Fruit fly (Drosophila melanogaster) whole organism, prepupa: ENCODE data around the gene CG31106.

Experiments
- Blimp-1 ChIP-seq: fragments of 200-800 bp; sonication (Bioruptor generic); optimal IDR thresholded peaks from 3 replicates; lab custom pipeline; 2017; ENCODE audit warnings: missing biosample characterization, missing genetic modification characterization, mild to moderate bottlenecking, moderate library complexity, missing genetic modification reagents
- CG10669 ChIP-seq: fragments of 200-800 bp; sonication (Bioruptor generic); optimal IDR thresholded peaks from 3 replicates; lab custom pipeline; 2018; ENCODE audit warnings: missing biosample characterization, mild to moderate bottlenecking, missing genetic modification characterization, moderate library complexity
- CG11294 ChIP-seq: fragments of 200-800 bp; sonication (Bioruptor generic); IDR thresholded peaks from 2 replicates; pipeline ENCODE4 v1.3.6; 2022; ENCODE audit warnings: missing biosample characterization, missing genetic modification characterization
- CG11762 ChIP-seq: fragments of 200-800 bp; sonication (Bioruptor generic); optimal IDR thresholded peaks from 3 replicates; lab custom pipeline; 2016; ENCODE audit warnings: missing biosample characterization, missing genetic modification characterization; ENCODE audit not compliant: insufficient read depth
- CG11902 ChIP-seq: fragments of 200-800 bp; sonication (Bioruptor generic); optimal IDR thresholded peaks from 3 replicates; lab custom pipeline; 2016; ENCODE audit warnings: missing biosample characterization, missing genetic modification characterization
- CG16779 ChIP-seq: fragments of 200-800 bp; sonication (Bioruptor generic); optimal IDR thresholded peaks from 3 replicates; lab custom pipeline; 2017; ENCODE audit warnings: missing biosample characterization, mild to moderate bottlenecking, missing genetic modification characterization
- CG3032 ChIP-seq: fragments of 200-800 bp; optimal IDR thresholded peaks from 2 replicates; lab custom pipeline; 2019; ENCODE audit warnings: missing biosample characterization, mild to moderate bottlenecking, missing genetic modification characterization, moderate library complexity
- CG31627 ChIP-seq: fragments of 200-800 bp; sonication (Bioruptor generic); optimal IDR thresholded peaks from 3 replicates; lab custom pipeline; 2016; ENCODE audit warnings: missing biosample characterization, missing genetic modification characterization
- CG32006 ChIP-seq: fragments of 200-800 bp; sonication (Bioruptor generic); optimal IDR thresholded peaks from 3 replicates; lab custom pipeline; 2017; ENCODE audit warnings: missing biosample characterization, mild to moderate bottlenecking, missing genetic modification characterization
- CG34406 ChIP-seq: fragments of 200-800 bp; sonication (Bioruptor generic); optimal IDR thresholded peaks from 3 replicates; lab custom pipeline; 2016; ENCODE audit warnings: missing biosample characterization, missing genetic modification characterization
- CG3919 ChIP-seq: fragments of 200-800 bp; sonication (Bioruptor generic); optimal IDR thresholded peaks from 3 replicates; lab custom pipeline; 2016; ENCODE audit warnings: missing biosample characterization, missing genetic modification characterization
- CG4318 ChIP-seq: fragments of 200-800 bp; sonication (Bioruptor generic); optimal IDR thresholded peaks from 3 replicates; lab custom pipeline; 2017; ENCODE audit warnings: missing biosample characterization, mild to moderate bottlenecking, missing genetic modification characterization
- CG6808 ChIP-seq: fragments of 200-800 bp; sonication (Bioruptor generic); optimal IDR thresholded peaks from 3 replicates; lab custom pipeline; 2017; ENCODE audit warnings: missing biosample characterization, missing genetic modification characterization, mild to moderate bottlenecking, moderate library complexity, missing genetic modification reagents
- CG6854 ChIP-seq: fragments of 200-800 bp; sonication (Bioruptor generic); optimal IDR thresholded peaks from 2 replicates; lab custom pipeline; 2017; ENCODE audit warnings: missing biosample characterization, mild to moderate bottlenecking, missing genetic modification characterization
- CG7368 ChIP-seq: fragments of 200-800 bp; sonication (Bioruptor generic); optimal IDR thresholded peaks from 3 replicates; lab custom pipeline; 2016; ENCODE audit warnings: missing biosample characterization, missing genetic modification characterization
- CG8119 ChIP-seq: fragments of 200-800 bp; sonication (Bioruptor generic); IDR thresholded peaks from 3 replicates; pipeline ENCODE4 v1.3.6; 2022; ENCODE audit warnings: missing biosample characterization, missing genetic modification characterization
- CG8319 ChIP-seq: fragments of 200-800 bp; sonication (Bioruptor generic); optimal IDR thresholded peaks from 3 replicates; lab custom pipeline; 2016; ENCODE audit warnings: missing biosample characterization, missing genetic modification characterization
- CG8632 ChIP-seq: fragments of 200-800 bp; sonication (Bioruptor generic); optimal IDR thresholded peaks from 3 replicates; lab custom pipeline; 2016; ENCODE audit warnings: missing biosample characterization, missing genetic modification characterization
- CG9139 ChIP-seq: fragments of 200-800 bp; sonication (Bioruptor generic); optimal IDR thresholded peaks from 3 replicates; lab custom pipeline; 2017; ENCODE audit warnings: missing biosample characterization, mild to moderate bottlenecking, missing genetic modification characterization
- Eip93F ChIP-seq: fragments of 200-800 bp; sonication (Bioruptor generic); optimal IDR thresholded peaks from 2 replicates; lab custom pipeline; 2016; ENCODE audit warnings: missing biosample characterization, mild to moderate bottlenecking, missing genetic modification characterization
- Ets21C ChIP-seq: fragments of 200-800 bp; sonication (Bioruptor generic); optimal IDR thresholded peaks from 3 replicates; lab custom pipeline; 2016; ENCODE audit warnings: missing biosample characterization, missing genetic modification characterization
- Ets96B ChIP-seq: fragments of 200-800 bp; optimal IDR thresholded peaks from 2 replicates; lab custom pipeline; 2019; ENCODE audit warnings: missing biosample characterization, mild to moderate bottlenecking, missing genetic modification characterization, moderate library complexity
- Gug ChIP-seq: fragments of 200-800 bp; sonication (Bioruptor generic); IDR thresholded peaks from 2 replicates; pipeline ENCODE4 v1.3.6; 2022; ENCODE audit warnings: missing biosample characterization, missing genetic modification characterization
- Hr38 ChIP-seq: sonication (Bioruptor generic); optimal IDR thresholded peaks from 2 replicates; lab custom pipeline; 2016; ENCODE audit warnings: missing biosample characterization, missing genetic modification characterization
- Hr39 ChIP-seq: fragments of 200-800 bp; sonication (Bioruptor generic); optimal IDR thresholded peaks from 2 replicates; lab custom pipeline; 2016; ENCODE audit warnings: missing biosample characterization, missing genetic modification characterization
- Hr4 ChIP-seq: fragments of 200-800 bp; sonication (Bioruptor generic); optimal IDR thresholded peaks from 3 replicates; lab custom pipeline; 2016; ENCODE audit warnings: missing biosample characterization, missing genetic modification characterization
- Lpt ChIP-seq: fragments of 200-800 bp; sonication (Bioruptor generic); optimal IDR thresholded peaks from 3 replicates; lab custom pipeline; 2016; ENCODE audit warnings: missing biosample characterization, missing genetic modification characterization
- Met ChIP-seq: fragments of 200-800 bp; sonication (Bioruptor generic); optimal IDR thresholded peaks from 3 replicates; lab custom pipeline; 2016; ENCODE audit warnings: missing biosample characterization, missing genetic modification characterization
- OdsH ChIP-seq: fragments of 200-800 bp; sonication (Bioruptor generic); optimal IDR thresholded peaks from 3 replicates; lab custom pipeline; 2016; ENCODE audit warnings: missing biosample characterization, missing genetic modification characterization
- Smox ChIP-seq: fragments of 200-800 bp; sonication (Bioruptor generic); optimal IDR thresholded peaks from 3 replicates; lab custom pipeline; 2016; ENCODE audit warnings: missing biosample characterization, missing genetic modification characterization
- Sox102F ChIP-seq: fragments of 200-800 bp; sonication (Bioruptor generic); optimal IDR thresholded peaks from 2 replicates; lab custom pipeline; 2016; ENCODE audit warnings: missing biosample characterization, mild to moderate bottlenecking, missing genetic modification characterization
- Sox14 ChIP-seq: fragments of 200-800 bp; sonication (Bioruptor generic); optimal IDR thresholded peaks from 3 replicates; lab custom pipeline; 2016; ENCODE audit warnings: missing biosample characterization, missing genetic modification characterization
- Sox15 ChIP-seq: fragments of 200-800 bp; sonication (Bioruptor generic); optimal IDR thresholded peaks from 3 replicates; lab custom pipeline; 2016; ENCODE audit warnings: missing biosample characterization, missing genetic modification characterization
- achi ChIP-seq: fragments of 200-800 bp; sonication (Bioruptor generic); optimal IDR thresholded peaks from 3 replicates; lab custom pipeline; 2016; ENCODE audit warnings: missing biosample characterization, missing genetic modification characterization
- acj6 ChIP-seq: fragments of 200-800 bp; sonication (Bioruptor generic); optimal IDR thresholded peaks from 3 replicates; lab custom pipeline; 2016; ENCODE audit warnings: missing biosample characterization, missing genetic modification characterization
- cyc ChIP-seq: fragments of 200-800 bp; sonication (Bioruptor generic); optimal IDR thresholded peaks from 3 replicates; lab custom pipeline; 2016; ENCODE audit warnings: missing biosample characterization, missing genetic modification characterization
- dac ChIP-seq: fragments of 200-800 bp; sonication (Bioruptor generic); optimal IDR thresholded peaks from 2 replicates; lab custom pipeline; 2017; ENCODE audit warnings: missing biosample characterization, mild to moderate bottlenecking, missing genetic modification characterization
- dsx ChIP-seq: fragments of 200-800 bp; optimal IDR thresholded peaks from 3 replicates; lab custom pipeline; 2019; ENCODE audit warnings: missing biosample characterization, mild to moderate bottlenecking, missing genetic modification characterization, moderate library complexity; ENCODE audit not compliant: poor library complexity, severe bottlenecking
- eg ChIP-seq: fragments of 200-800 bp; sonication (Bioruptor generic); IDR thresholded peaks from 3 replicates; pipeline ENCODE4 v1.3.6; 2022; ENCODE audit warnings: missing biosample characterization, missing genetic modification characterization
- fd59A ChIP-seq: fragments of 200-800 bp; sonication (Bioruptor generic); optimal IDR thresholded peaks from 2 replicates; lab custom pipeline; 2017; ENCODE audit warnings: missing biosample characterization, mild to moderate bottlenecking, missing genetic modification characterization, missing genetic modification reagents
- fkh ChIP-seq: fragments of 200-800 bp; sonication (Bioruptor generic); optimal IDR thresholded peaks from 3 replicates; lab custom pipeline; 2017; ENCODE audit warnings: missing biosample characterization, mild to moderate bottlenecking, missing genetic modification characterization, moderate library complexity
- lz ChIP-seq: fragments of 200-800 bp; sonication (Bioruptor generic); optimal IDR thresholded peaks from 3 replicates; lab custom pipeline; 2016; ENCODE audit warnings: missing biosample characterization, missing genetic modification characterization
- net ChIP-seq: fragments of 200-800 bp; sonication (Bioruptor generic); optimal IDR thresholded peaks from 3 replicates; lab custom pipeline; 2016; ENCODE audit warnings: missing biosample characterization, missing genetic modification characterization
- pdm3 ChIP-seq: fragments of 200-800 bp; sonication (Bioruptor generic); optimal IDR thresholded peaks from 3 replicates; lab custom pipeline; 2016; ENCODE audit warnings: missing biosample characterization, missing genetic modification characterization
- salr ChIP-seq, 2 experiments: fragments of 200-800 bp; sonication (Bioruptor generic); optimal IDR thresholded peaks; 3 replicates each; lab custom pipeline; 2016 to 2018; ENCODE audit warnings: missing biosample characterization in 2 of 2, missing genetic modification characterization in 2 of 2, mild to moderate bottlenecking in 1 of 2
- spab ChIP-seq: fragments of 200-800 bp; sonication (Bioruptor generic); optimal IDR thresholded peaks from 2 replicates; lab custom pipeline; 2017; ENCODE audit warnings: missing biosample characterization, mild to moderate bottlenecking, missing genetic modification characterization, missing genetic modification reagents
- ss ChIP-seq, 2 experiments: fragments of 200-800 bp; sonication (Bioruptor generic); optimal IDR thresholded peaks; 2 replicates in 1 of 2; 3 replicates in 1 of 2; lab custom pipeline; 2017 to 2018; ENCODE audit warnings: mild to moderate bottlenecking in 2 of 2, missing biosample characterization in 2 of 2, missing genetic modification characterization in 2 of 2, moderate library complexity in 1 of 2
- svp ChIP-seq: fragments of 200-800 bp; sonication (Bioruptor generic); peaks from one replicate; lab custom pipeline; 2016; ENCODE audit warnings: missing biosample characterization, missing genetic modification characterization
- topi ChIP-seq: fragments of 200-800 bp; sonication (Bioruptor generic); optimal IDR thresholded peaks from 3 replicates; lab custom pipeline; 2016; ENCODE audit warnings: missing biosample characterization, missing genetic modification characterization
- vri ChIP-seq: fragments of 200-800 bp; sonication (Bioruptor generic); optimal IDR thresholded peaks from 3 replicates; lab custom pipeline; 2016; ENCODE audit warnings: missing biosample characterization, mild to moderate bottlenecking, missing genetic modification characterization

Gene CG31106

dm6 chr3R:25232271-25232989 lies 16.3 kb downstream of the CG31106 start, which contains the start of gene Cad96Cb:
TSS of gene Cad96Cb (minus strand) at chr3R:25232321.
- TF ChIP-seq cyc (GFP tag; lab: Kevin White, UChicago) (peak; percentile 93), svp (GFP tag; lab: Kevin White, UChicago) (peak; percentile 98), Sox14 (GFP tag; lab: Kevin White, UChicago) (peak; percentile 94), spab (GFP tag; lab: Kevin White, UChicago) (peak; percentile 93), Lpt (GFP tag; lab: Kevin White, UChicago) (peak; percentile 92), dsx (GFP tag; lab: Kevin White, UChicago) (peak; percentile 80), CG32006 (GFP tag; lab: Kevin White, UChicago) (peak; percentile 98), ss (GFP tag; optimal IDR thresholded peaks at IDR 0.05; lab: Kevin White, UChicago) (peak; percentile 92), CG6854 (peak; percentile 87), CG4318 (GFP tag; lab: Kevin White, UChicago) (peak; percentile 95), eg (GFP tag; lab: Robert Waterston, UW) (peak; percentile 80; the same call in 2 of the 3 replicates), CG8632 (peak; percentile 89), CG11294 (GFP tag; lab: Robert Waterston, UW) (peak; percentile 61), vri (peak; percentile 79), CG7368 (peak; percentile 80), CG8119 (GFP tag; lab: Robert Waterston, UW) (peak; percentile 94), CG3032 (peak; percentile 90), fkh (no peak), Sox15 (GFP tag; lab: Kevin White, UChicago) (peak; percentile 84), Gug (GFP tag; lab: Robert Waterston, UW) (peak; percentile 79), pdm3 (GFP tag; lab: Kevin White, UChicago) (peak; percentile 92), dac (GFP tag; lab: Kevin White, UChicago) (peak; percentile 91), Smox (GFP tag; lab: Kevin White, UChicago) (peak; percentile 91), CG10669 (GFP tag; lab: Kevin White, UChicago) (peak; percentile 89), Ets21C (GFP tag; lab: Kevin White, UChicago) (peak; percentile 86), Sox102F (peak; percentile 92), OdsH (GFP tag; lab: Kevin White, UChicago) (peak; percentile 93), Met (GFP tag; lab: Kevin White, UChicago) (peak; percentile 95), CG9139 (GFP tag; lab: Kevin White, UChicago) (peak; percentile 79), CG6808 (GFP tag; lab: Kevin White, UChicago) (peak; percentile 93), CG16779 (tag; lab: Kevin White, UChicago) (peak; percentile 92), Eip93F (GFP tag; lab: Kevin White, UChicago) (peak; percentile 50), CG34406 (GFP tag; lab: Kevin White, UChicago) (peak; percentile 89), CG3919 (peak; percentile 95), acj6 (peak; percentile 91), achi (GFP tag; lab: Kevin White, UChicago) (peak; percentile 93), topi (GFP tag; lab: Kevin White, UChicago) (peak; percentile 95), Ets96B (tag; lab: Kevin White, UChicago) (peak; percentile 83), Hr39 (GFP tag; lab: Kevin White, UChicago) (peak; percentile 92), CG31627 (GFP tag; lab: Kevin White, UChicago) (peak; percentile 92), Hr4 (GFP tag; lab: Kevin White, UChicago) (peak; percentile 96), CG11902 (GFP tag; lab: Kevin White, UChicago) (peak; percentile 85), CG8319 (GFP tag; lab: Kevin White, UChicago) (peak; percentile 89), lz (peak; percentile 92), Blimp-1 (peak; percentile 76), fd59A (GFP tag; lab: Kevin White, UChicago) (peak; percentile 89), salr (GFP tag; optimal IDR thresholded peaks at IDR 0.05; lab: Kevin White, UChicago) (peak; percentile 57 to 98), CG11762 (peak; percentile 93), Hr38 (GFP tag; lab: Kevin White, UChicago) (peak; percentile 12), net (GFP tag; lab: Kevin White, UChicago) (peak; percentile 94)
